Fruit fly (Drosophila melanogaster) whole organism, prepupa: Measurements from ENCODE around the gene Ucp4B.

Experiments
- CG15336 ChIP-seq: fragments of 200-800 bp; sonication (Bioruptor generic); IDR thresholded peaks from 2 replicates; pipeline ENCODE4 v1.3.6; 2022; ENCODE audit warnings: missing biosample characterization, missing genetic modification characterization
- CG31627 ChIP-seq: fragments of 200-800 bp; sonication (Bioruptor generic); optimal IDR thresholded peaks from 3 replicates; lab custom pipeline; 2016; ENCODE audit warnings: missing biosample characterization, missing genetic modification characterization
- CG34406 ChIP-seq: fragments of 200-800 bp; sonication (Bioruptor generic); optimal IDR thresholded peaks from 3 replicates; lab custom pipeline; 2016; ENCODE audit warnings: missing biosample characterization, missing genetic modification characterization
- CG6163 ChIP-seq: fragments of 200-800 bp; sonication (Bioruptor generic); IDR thresholded peaks from 3 replicates; pipeline ENCODE4 v1.3.6; 2022; ENCODE audit warnings: missing biosample characterization, missing genetic modification characterization
- CG6792 ChIP-seq: fragments of 200-800 bp; sonication (Bioruptor generic); optimal IDR thresholded peaks from 3 replicates; lab custom pipeline; 2016; ENCODE audit warnings: missing biosample characterization, missing genetic modification characterization
- CG6854 ChIP-seq: fragments of 200-800 bp; sonication (Bioruptor generic); optimal IDR thresholded peaks from 2 replicates; lab custom pipeline; 2017; ENCODE audit warnings: missing biosample characterization, mild to moderate bottlenecking, missing genetic modification characterization
- CG7368 ChIP-seq: fragments of 200-800 bp; sonication (Bioruptor generic); optimal IDR thresholded peaks from 3 replicates; lab custom pipeline; 2016; ENCODE audit warnings: missing biosample characterization, missing genetic modification characterization
- CG8119 ChIP-seq: fragments of 200-800 bp; sonication (Bioruptor generic); IDR thresholded peaks from 3 replicates; pipeline ENCODE4 v1.3.6; 2022; ENCODE audit warnings: missing biosample characterization, missing genetic modification characterization
- CG8632 ChIP-seq: fragments of 200-800 bp; sonication (Bioruptor generic); optimal IDR thresholded peaks from 3 replicates; lab custom pipeline; 2016; ENCODE audit warnings: missing biosample characterization, missing genetic modification characterization
- CG9139 ChIP-seq: fragments of 200-800 bp; sonication (Bioruptor generic); optimal IDR thresholded peaks from 3 replicates; lab custom pipeline; 2017; ENCODE audit warnings: missing biosample characterization, mild to moderate bottlenecking, missing genetic modification characterization
- Eip75B ChIP-seq: fragments of 200-800 bp; sonication (Bioruptor generic); optimal IDR thresholded peaks from 3 replicates; lab custom pipeline; 2016; ENCODE audit warnings: missing biosample characterization, missing genetic modification characterization
- Eip78C ChIP-seq: fragments of 200-800 bp; sonication (Bioruptor generic); peaks from one replicate; lab custom pipeline; 2016; ENCODE audit warnings: missing biosample characterization, missing genetic modification characterization
- Eip93F ChIP-seq: fragments of 200-800 bp; sonication (Bioruptor generic); optimal IDR thresholded peaks from 2 replicates; lab custom pipeline; 2016; ENCODE audit warnings: missing biosample characterization, mild to moderate bottlenecking, missing genetic modification characterization
- Ets21C ChIP-seq: fragments of 200-800 bp; sonication (Bioruptor generic); optimal IDR thresholded peaks from 3 replicates; lab custom pipeline; 2016; ENCODE audit warnings: missing biosample characterization, missing genetic modification characterization
- Hr39 ChIP-seq: fragments of 200-800 bp; sonication (Bioruptor generic); optimal IDR thresholded peaks from 2 replicates; lab custom pipeline; 2016; ENCODE audit warnings: missing biosample characterization, missing genetic modification characterization
- Lpt ChIP-seq: fragments of 200-800 bp; sonication (Bioruptor generic); optimal IDR thresholded peaks from 3 replicates; lab custom pipeline; 2016; ENCODE audit warnings: missing biosample characterization, missing genetic modification characterization
- Met ChIP-seq: fragments of 200-800 bp; sonication (Bioruptor generic); optimal IDR thresholded peaks from 3 replicates; lab custom pipeline; 2016; ENCODE audit warnings: missing biosample characterization, missing genetic modification characterization
- OdsH ChIP-seq: fragments of 200-800 bp; sonication (Bioruptor generic); optimal IDR thresholded peaks from 3 replicates; lab custom pipeline; 2016; ENCODE audit warnings: missing biosample characterization, missing genetic modification characterization
- Smox ChIP-seq: fragments of 200-800 bp; sonication (Bioruptor generic); optimal IDR thresholded peaks from 3 replicates; lab custom pipeline; 2016; ENCODE audit warnings: missing biosample characterization, missing genetic modification characterization
- Sox102F ChIP-seq: fragments of 200-800 bp; sonication (Bioruptor generic); optimal IDR thresholded peaks from 2 replicates; lab custom pipeline; 2016; ENCODE audit warnings: missing biosample characterization, mild to moderate bottlenecking, missing genetic modification characterization
- Sox14 ChIP-seq: fragments of 200-800 bp; sonication (Bioruptor generic); optimal IDR thresholded peaks from 3 replicates; lab custom pipeline; 2016; ENCODE audit warnings: missing biosample characterization, missing genetic modification characterization
- Sox15 ChIP-seq: fragments of 200-800 bp; sonication (Bioruptor generic); optimal IDR thresholded peaks from 3 replicates; lab custom pipeline; 2016; ENCODE audit warnings: missing biosample characterization, missing genetic modification characterization
- dac ChIP-seq: fragments of 200-800 bp; sonication (Bioruptor generic); optimal IDR thresholded peaks from 2 replicates; lab custom pipeline; 2017; ENCODE audit warnings: missing biosample characterization, mild to moderate bottlenecking, missing genetic modification characterization
- eg ChIP-seq: fragments of 200-800 bp; sonication (Bioruptor generic); IDR thresholded peaks from 3 replicates; pipeline ENCODE4 v1.3.6; 2022; ENCODE audit warnings: missing biosample characterization, missing genetic modification characterization
- esn ChIP-seq: fragments of 200-800 bp; sonication (Bioruptor generic); optimal IDR thresholded peaks from 2 replicates; lab custom pipeline; 2016; ENCODE audit warnings: missing biosample characterization, mild to moderate bottlenecking, missing genetic modification characterization, moderate library complexity
- salr ChIP-seq, 2 experiments: fragments of 200-800 bp; sonication (Bioruptor generic); optimal IDR thresholded peaks; 3 replicates each; lab custom pipeline; 2016 to 2018; ENCODE audit warnings: missing biosample characterization in 2 of 2, missing genetic modification characterization in 2 of 2, mild to moderate bottlenecking in 1 of 2
- spab ChIP-seq: fragments of 200-800 bp; sonication (Bioruptor generic); optimal IDR thresholded peaks from 2 replicates; lab custom pipeline; 2017; ENCODE audit warnings: missing biosample characterization, mild to moderate bottlenecking, missing genetic modification characterization, missing genetic modification reagents
- ss ChIP-seq, 2 experiments: fragments of 200-800 bp; sonication (Bioruptor generic); optimal IDR thresholded peaks; 2 replicates in 1 of 2; 3 replicates in 1 of 2; lab custom pipeline; 2017 to 2018; ENCODE audit warnings: mild to moderate bottlenecking in 2 of 2, missing biosample characterization in 2 of 2, missing genetic modification characterization in 2 of 2, moderate library complexity in 1 of 2
- svp ChIP-seq: fragments of 200-800 bp; sonication (Bioruptor generic); peaks from one replicate; lab custom pipeline; 2016; ENCODE audit warnings: missing biosample characterization, missing genetic modification characterization
- topi ChIP-seq: fragments of 200-800 bp; sonication (Bioruptor generic); optimal IDR thresholded peaks from 3 replicates; lab custom pipeline; 2016; ENCODE audit warnings: missing biosample characterization, missing genetic modification characterization
- vri ChIP-seq: fragments of 200-800 bp; sonication (Bioruptor generic); optimal IDR thresholded peaks from 3 replicates; lab custom pipeline; 2016; ENCODE audit warnings: missing biosample characterization, mild to moderate bottlenecking, missing genetic modification characterization

Ucp4B gene

dm6 chr2L:5997609-5998229 is 28.1 kb downstream of the Ucp4B start (continued):
- TF ChIP-seq spab (peak; percentile 55), Eip93F (GFP tag; lab: Kevin White, UChicago) (no peak), CG34406 (GFP tag; lab: Kevin White, UChicago) (peak; percentile 29), topi (no peak), dac (no peak), Ets21C (GFP tag; lab: Kevin White, UChicago) (no peak), CG6792 (no peak), Hr39 (no peak), OdsH (GFP tag; lab: Kevin White, UChicago) (no peak), CG6163 (GFP tag; lab: Robert Waterston, UW) (0 out of 3 replicates have a peak, but pooled peaks have one; percentile 50)

- TF ChIP-seq Lpt (GFP tag; lab: Kevin White, UChicago) (no peak), CG15336 (GFP tag; lab: Robert Waterston, UW) (peak; percentile 11; the same call in 1 of the 2 replicates)
- TF ChIP-seq, all 60 proteins: peak for 1
Observed at dm6 chr2L:5998383-5998782, 28.7 kb downstream of the Ucp4B start.

- TF ChIP-seq CG34406 (GFP tag; lab: Kevin White, UChicago) (no peak), CG31627 (GFP tag; lab: Kevin White, UChicago) (no peak), Eip75B (peak; percentile 17), ss (GFP tag; optimal IDR thresholded peaks at IDR 0.05; lab: Kevin White, UChicago) (peak in 1 of 2 experiments; percentile 7), CG8119 (GFP tag; lab: Robert Waterston, UW) (0 out of 3 replicates have a peak, but pooled peaks have one; percentile 26), svp (GFP tag; lab: Kevin White, UChicago) (peak; percentile 96), CG15336 (GFP tag; lab: Robert Waterston, UW) (peak; percentile 45; the same call in 1 of the 2 replicates), Eip78C (GFP tag; lab: Kevin White, UChicago) (peak; percentile 43), CG6854 (GFP tag; lab: Kevin White, UChicago) (peak; percentile 20), Met (GFP tag; lab: Kevin White, UChicago) (peak; percentile 17), esn (peak; percentile 23), vri (peak; percentile 28), eg (peak; percentile 41; the same call in 1 of the 3 replicates), CG6163 (GFP tag; lab: Robert Waterston, UW) (0 out of 3 replicates have a peak, but pooled peaks have one; percentile 16), CG8632 (GFP tag; lab: Kevin White, UChicago) (no peak), Sox14 (GFP tag; lab: Kevin White, UChicago) (peak; percentile 41), CG9139 (GFP tag; lab: Kevin White, UChicago) (no peak)
- TF ChIP-seq, all 60 proteins: peak for 13
Observed at dm6 chr2L:5999247-5999646, 29.6 kb downstream of the Ucp4B start, which contains the start of gene Kdm5. Gene Kdm5 (minus strand): TSS chr2L:5999501.

dm6 chr2L:6000065-6000464 is 30.4 kb downstream of the Ucp4B start, which contains the start of gene Tsp26A:
Gene Tsp26A (plus strand): TSS chr2L:6000228.
- TF ChIP-seq Eip78C (GFP tag; lab: Kevin White, UChicago) (peak; percentile 41), esn (peak; percentile 9), CG31627 (GFP tag; lab: Kevin White, UChicago) (no peak)

dm6 chr2L:6006508-6007232 is 37.0 kb downstream of the Ucp4B start, which contains the start of gene Gal:
Gene Gal (minus strand): TSS chr2L:6006827.
- TF ChIP-seq Smox (GFP tag; lab: Kevin White, UChicago) (no peak), salr (GFP tag; optimal IDR thresholded peaks at IDR 0.05; lab: Kevin White, UChicago) (no peak), CG7368 (GFP tag; lab: Kevin White, UChicago) (no peak), CG15336 (GFP tag; lab: Robert Waterston, UW) (0 out of 2 replicates have a peak, but pooled peaks have one; percentile 29), dac (no peak), CG31627 (GFP tag; lab: Kevin White, UChicago) (no peak), Sox102F (GFP tag; lab: Kevin White, UChicago) (no peak), CG9139 (GFP tag; lab: Kevin White, UChicago) (no peak), CG8119 (GFP tag; lab: Robert Waterston, UW) (no peak), Sox15 (no peak), svp (GFP tag; lab: Kevin White, UChicago) (peak; percentile 73)
